Fruit fly (Drosophila melanogaster) ovary, adult (tissue): ENCODE data around the gene Zaf1.

ENCODE experiments used
- CG17801 ChIP-seq: fragments of 200-800 bp; optimal IDR thresholded peaks from 2 replicates; lab custom pipeline; 2019; ENCODE audit warnings: missing biosample characterization, mild to moderate bottlenecking, missing genetic modification characterization, moderate library complexity; ENCODE audit not compliant: partially characterized antibody

Zaf1 gene

dm6 chr3R:11617363-11617762 is 8.1 kb downstream of the Zaf1 start:
- no peak for TF ChIP-seq CG17801 (GFP tag; lab: Kevin White, UChicago)

dm6 chr3R:11616219-11616618 is 9.2 kb downstream of the Zaf1 start:
- no peak for TF ChIP-seq CG17801 (GFP tag; lab: Kevin White, UChicago)

- no peak for TF ChIP-seq CG17801 (GFP tag; lab: Kevin White, UChicago)
Measured at dm6 chr3R:11615415-11616104, 9.9 kb downstream of the Zaf1 start.

- no peak for TF ChIP-seq CG17801 (GFP tag; lab: Kevin White, UChicago)
Measured at dm6 chr3R:11614507-11614906, 10.9 kb downstream of the Zaf1 start.

- no peak for TF ChIP-seq CG17801 (GFP tag; lab: Kevin White, UChicago)
Measured at dm6 chr3R:11614107-11614506, 11.3 kb downstream of the Zaf1 start.

DNA sequence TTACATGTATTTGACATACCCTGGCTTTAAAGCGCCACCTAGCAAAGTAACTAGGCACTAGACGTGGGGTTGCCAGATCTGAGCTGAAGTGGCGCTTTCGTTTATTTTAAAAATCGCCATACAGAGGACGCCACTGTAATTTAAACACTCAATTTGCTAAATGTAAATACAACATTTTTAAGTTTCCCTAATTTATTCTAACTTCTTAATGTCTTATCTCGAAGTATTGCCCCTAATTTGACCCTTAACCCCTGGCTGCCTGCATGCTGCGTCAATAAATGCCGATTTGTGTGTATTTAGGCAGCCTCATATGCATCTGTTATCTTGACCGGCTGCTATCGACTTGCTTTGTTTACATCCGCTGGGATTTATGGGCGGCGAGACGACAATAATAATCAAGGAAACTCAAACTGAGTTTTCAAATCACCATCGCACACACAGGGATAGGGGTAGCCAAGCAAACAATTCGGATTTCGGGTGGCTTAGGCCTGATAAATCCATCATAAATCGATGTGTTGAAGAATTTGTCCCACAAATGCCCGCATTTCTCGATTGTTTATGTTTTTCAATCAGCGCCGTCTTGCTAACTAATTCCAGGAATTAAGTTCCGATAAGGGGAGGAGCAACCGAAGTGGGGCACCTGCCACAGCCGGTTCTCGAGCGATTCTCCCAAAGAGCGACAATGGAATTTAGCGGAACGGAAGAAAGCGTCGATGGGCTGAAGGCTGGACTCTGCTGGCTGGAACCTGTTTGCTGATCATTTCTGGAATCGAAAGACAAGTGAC is 12.0 kb downstream of the Zaf1 start:
- no peak for TF ChIP-seq CG17801 (GFP tag; lab: Kevin White, UChicago)

DNA sequence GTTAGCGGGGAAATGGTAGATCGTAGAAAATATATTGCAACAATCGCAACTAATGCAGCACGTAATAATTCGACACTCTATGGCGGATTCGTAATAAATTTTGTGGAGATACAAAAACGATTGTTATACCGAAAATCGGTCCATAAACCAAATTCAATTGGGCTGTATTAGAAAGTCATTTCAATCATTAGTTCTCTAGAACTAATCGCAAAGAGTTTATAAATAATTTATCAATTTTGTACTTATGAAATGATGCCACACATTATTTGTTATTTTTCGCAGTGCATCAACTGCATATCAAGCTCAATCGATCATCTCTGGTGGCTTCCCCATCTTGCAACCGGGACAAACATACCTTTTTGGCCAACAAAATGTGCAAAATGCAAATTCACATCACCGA is 13.0 kb downstream of the Zaf1 start:
- no peak for TF ChIP-seq CG17801 (GFP tag; lab: Kevin White, UChicago)

- no peak for TF ChIP-seq CG17801 (GFP tag; lab: Kevin White, UChicago)
Measured at dm6 chr3R:11606679-11607078, 18.8 kb downstream of the Zaf1 start.

DNA sequence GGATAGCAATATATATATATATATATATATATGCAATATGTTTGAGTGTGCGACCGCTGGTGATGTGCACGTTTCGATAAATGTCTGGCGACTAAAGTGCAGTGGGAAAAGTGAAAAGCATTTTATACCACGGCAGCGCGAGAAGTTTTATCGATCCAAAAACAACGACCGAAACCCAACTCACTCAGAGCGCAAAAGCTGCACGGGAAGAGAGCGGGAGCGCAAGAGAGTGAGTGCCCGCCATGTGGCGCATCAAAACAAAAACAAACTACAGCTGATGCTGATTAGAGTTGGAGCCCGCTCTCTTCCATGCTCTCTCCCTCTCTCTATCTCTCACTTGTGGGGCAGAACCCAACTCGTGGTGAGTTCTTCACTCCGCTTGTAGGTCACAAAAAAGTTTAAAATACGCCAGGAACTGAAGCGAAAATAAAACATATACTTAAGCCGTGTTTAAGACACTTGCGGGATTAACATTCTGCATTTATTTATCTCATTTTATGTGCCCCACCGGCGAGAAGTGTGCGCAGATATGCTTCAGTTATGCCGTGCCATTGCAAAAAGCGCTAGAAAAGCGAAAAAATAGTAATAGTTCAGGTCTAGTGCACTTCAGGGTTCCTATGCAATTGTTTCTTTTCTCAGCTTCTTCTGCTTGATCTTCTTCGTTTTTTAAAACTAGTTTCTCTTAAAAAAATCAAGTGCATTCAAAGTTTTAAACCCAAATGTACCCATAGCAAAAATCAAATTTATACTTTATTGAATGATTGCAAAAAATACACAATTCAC is 20.6 kb downstream of the Zaf1 start:
- peak; percentile 58 for TF ChIP-seq CG17801 (GFP tag; lab: Kevin White, UChicago)

- TF ChIP-seq CG17801 (GFP tag; lab: Kevin White, UChicago) = no peak
Measured at dm6 chr3R:11603136-11603535, 22.3 kb downstream of the Zaf1 start.

dm6 chr3R:11595523-11595922 is 29.9 kb downstream of the Zaf1 start:
- no peak for TF ChIP-seq CG17801 (GFP tag; lab: Kevin White, UChicago)

- TF ChIP-seq CG17801 (GFP tag; lab: Kevin White, UChicago) = peak; percentile 46
Measured at dm6 chr3R:11589764-11590358, 35.6 kb downstream of the Zaf1 start, which contains the start of gene CG6791. Gene CG6791 (minus strand): TSS chr3R:11590146.

DNA sequence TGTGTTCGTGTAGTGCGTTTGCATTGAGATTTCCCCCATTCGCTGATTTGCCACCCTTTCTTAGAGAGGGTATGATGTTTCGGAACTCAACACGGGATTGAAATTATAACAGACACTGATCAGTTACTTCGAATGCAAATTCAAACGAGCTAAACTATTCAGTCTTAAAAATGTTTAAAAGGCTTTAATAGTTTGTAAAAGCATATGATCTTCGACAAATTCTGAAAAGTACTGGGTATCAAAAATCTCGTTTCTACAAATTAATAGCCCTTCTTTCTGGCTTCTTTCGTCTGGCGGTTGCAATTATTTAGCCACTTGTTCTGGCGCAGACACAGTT is 43.2 kb downstream of the Zaf1 start:
- TF ChIP-seq CG17801 (GFP tag; lab: Kevin White, UChicago) = peak; percentile 82

DNA sequence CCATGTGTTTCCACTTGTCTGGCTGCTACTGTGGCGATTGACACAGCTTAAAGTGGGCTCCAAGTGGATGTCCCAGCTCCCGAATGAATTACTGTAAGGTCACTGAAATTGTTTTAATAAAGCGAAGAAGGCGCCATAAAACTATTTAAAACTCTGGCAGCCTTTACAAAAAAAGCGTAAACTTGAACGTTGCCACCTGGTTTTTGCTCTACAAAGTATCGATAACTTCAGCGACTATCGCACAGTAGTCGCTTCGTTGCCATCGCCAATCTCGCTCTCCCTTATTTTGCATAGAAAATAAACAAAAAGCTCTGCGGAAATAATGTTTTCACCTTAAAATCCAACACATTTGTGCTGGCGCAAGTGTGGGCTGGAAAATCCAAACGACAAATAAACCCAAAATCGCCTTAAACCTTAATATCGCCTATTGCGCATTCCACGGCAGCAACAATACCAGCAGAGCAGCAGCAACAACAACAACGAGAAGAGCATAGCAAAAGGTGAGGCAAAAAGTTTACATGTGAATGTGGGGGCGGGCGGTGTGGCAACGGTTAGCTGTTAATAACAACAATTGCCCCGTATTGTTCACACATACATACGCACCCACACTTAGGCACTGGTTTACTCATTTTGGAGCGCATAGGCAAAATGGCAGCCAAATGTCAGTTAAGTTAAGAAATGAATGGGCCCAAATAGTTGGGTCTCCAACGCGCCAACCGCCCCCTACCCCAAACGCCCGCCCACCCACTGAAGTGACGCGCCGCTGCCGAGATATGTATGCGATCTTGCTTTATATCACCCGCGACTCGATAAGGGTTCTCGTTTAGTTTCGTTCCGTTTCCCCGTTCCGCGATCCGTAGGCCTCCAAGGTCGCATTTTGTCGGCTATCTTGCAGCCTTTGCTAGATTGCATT is 43.8 kb downstream of the Zaf1 start, which contains the start of gene wkd:
Gene wkd (plus strand): TSS at position 237 of the 913 bp plus-strand sequence.
- peak; percentile 14 for TF ChIP-seq CG17801 (GFP tag; lab: Kevin White, UChicago)
